Fruit fly (Drosophila melanogaster) whole organism, embryonic: ENCODE data around the gene MED27.

ENCODE experiments used
- Atf-2 ChIP-seq: fragments of 200-800 bp; sonication (Bioruptor generic); optimal IDR thresholded peaks from 2 replicates; lab custom pipeline; 2016; ENCODE audit warnings: missing biosample characterization, missing genetic modification characterization
- B-H2 ChIP-seq: fragments of 200-800 bp; sonication (Bioruptor generic); optimal IDR thresholded peaks from 2 replicates; lab custom pipeline; 2018; ENCODE audit warnings: missing biosample characterization, mild to moderate bottlenecking, missing genetic modification characterization
- BtbVII ChIP-seq: fragments of 200-800 bp; sonication (Bioruptor generic); optimal IDR thresholded peaks from 3 replicates; lab custom pipeline; 2017; ENCODE audit warnings: missing biosample characterization, mild to moderate bottlenecking, missing genetic modification characterization
- CG10147 ChIP-seq: fragments of 200-800 bp; sonication (Bioruptor generic); optimal IDR thresholded peaks from 2 replicates; lab custom pipeline; 2019; ENCODE audit warnings: missing biosample characterization, mild to moderate bottlenecking, missing genetic modification characterization, moderate library complexity
- CG10979 ChIP-seq: fragments of 200-800 bp; sonication (Bioruptor generic); optimal IDR thresholded peaks from 2 replicates; lab custom pipeline; 2018; ENCODE audit warnings: missing biosample characterization, mild to moderate bottlenecking, missing genetic modification characterization, moderate library complexity
- CG11560 ChIP-seq: fragments of 200-800 bp; sonication (Bioruptor generic); IDR thresholded peaks from 3 replicates; pipeline ENCODE4 v1.3.6; 2022; ENCODE audit warnings: missing biosample characterization, missing genetic modification characterization
- CG12219 ChIP-seq: fragments of 200-800 bp; sonication (Bioruptor generic); optimal IDR thresholded peaks from 3 replicates; lab custom pipeline; 2018; ENCODE audit warnings: missing biosample characterization, mild to moderate bottlenecking, missing genetic modification characterization
- CG14014 ChIP-seq: fragments of 200-800 bp; sonication (Bioruptor generic); IDR thresholded peaks from 2 replicates; pipeline ENCODE4 v1.3.6; 2022; ENCODE audit warnings: missing biosample characterization, missing genetic modification characterization
- CG15514 ChIP-seq: fragments of 200-800 bp; sonication (Bioruptor generic); optimal IDR thresholded peaks from 3 replicates; lab custom pipeline; 2017; ENCODE audit warnings: missing biosample characterization, missing genetic modification characterization, mild to moderate bottlenecking, moderate library complexity, missing genetic modification reagents
- CG2199 ChIP-seq: fragments of 200-800 bp; sonication (Bioruptor generic); IDR thresholded peaks from 3 replicates; pipeline ENCODE4 v1.3.6; 2022; ENCODE audit warnings: missing biosample characterization, missing genetic modification characterization
- CG31365 ChIP-seq: fragments of 200-800 bp; sonication (Bioruptor generic); optimal IDR thresholded peaks from 2 replicates; lab custom pipeline; 2018; ENCODE audit warnings: missing biosample characterization, mild to moderate bottlenecking, missing genetic modification characterization
- CG3163 ChIP-seq: fragments of 200-800 bp; sonication (Bioruptor generic); optimal IDR thresholded peaks from 3 replicates; lab custom pipeline; 2016; ENCODE audit warnings: missing biosample characterization, missing genetic modification characterization
- CG32767 ChIP-seq: fragments of 200-800 bp; sonication (Bioruptor generic); IDR thresholded peaks from 2 replicates; pipeline ENCODE4 v1.3.6; 2022; ENCODE audit warnings: missing biosample characterization, missing genetic modification characterization
- CG42726 ChIP-seq: fragments of 200-800 bp; sonication (Bioruptor generic); IDR thresholded peaks from 2 replicates; pipeline ENCODE4 v1.3.6; 2022; ENCODE audit warnings: missing biosample characterization, missing genetic modification characterization; ENCODE audit not compliant: partially characterized antibody
- CG4820 ChIP-seq: fragments of 200-800 bp; sonication (Bioruptor generic); optimal IDR thresholded peaks from 3 replicates; lab custom pipeline; 2016; ENCODE audit warnings: missing biosample characterization, missing genetic modification characterization
- CG7357 ChIP-seq: fragments of 200-800 bp; sonication (Bioruptor generic); IDR thresholded peaks from 3 replicates; pipeline ENCODE4 v1.3.6; 2022; ENCODE audit warnings: missing biosample characterization, missing genetic modification characterization
- CG7839 ChIP-seq: fragments of 200-800 bp; sonication (Bioruptor generic); optimal IDR thresholded peaks from 3 replicates; lab custom pipeline; 2018; ENCODE audit warnings: missing biosample characterization, mild to moderate bottlenecking, missing genetic modification characterization, moderate library complexity
- CG8478 ChIP-seq: fragments of >200 bp; optimal IDR thresholded peaks from 2 replicates; lab custom pipeline; 2018
- CG8924 ChIP-seq: fragments of 200-800 bp; optimal IDR thresholded peaks from 3 replicates; lab custom pipeline; 2019; ENCODE audit warnings: missing biosample characterization, mild to moderate bottlenecking, missing genetic modification characterization, moderate library complexity
- Camta ChIP-seq: fragments of 200-800 bp; sonication (Bioruptor generic); optimal IDR thresholded peaks from 2 replicates; lab custom pipeline; 2016; ENCODE audit warnings: missing biosample characterization, missing genetic modification characterization
- Dek ChIP-seq: fragments of 200-800 bp; sonication (Bioruptor generic); optimal IDR thresholded peaks from 3 replicates; lab custom pipeline; 2019; ENCODE audit warnings: missing biosample characterization, mild to moderate bottlenecking, missing genetic modification characterization, moderate library complexity
- Fer3 ChIP-seq: fragments of 200-800 bp; sonication (Bioruptor generic); optimal IDR thresholded peaks from 2 replicates; lab custom pipeline; 2018; ENCODE audit warnings: missing biosample characterization, mild to moderate bottlenecking, missing genetic modification characterization, moderate library complexity
- MTF-1 ChIP-seq: fragments of 200-800 bp; sonication (Bioruptor generic); optimal IDR thresholded peaks from 2 replicates; lab custom pipeline; 2018; ENCODE audit warnings: missing biosample characterization, mild to moderate bottlenecking, missing genetic modification characterization, borderline replicate concordance
- Meics ChIP-seq: fragments of 200-800 bp; sonication (Bioruptor generic); optimal IDR thresholded peaks from 2 replicates; lab custom pipeline; 2017; ENCODE audit warnings: missing biosample characterization, mild to moderate bottlenecking, missing genetic modification characterization
- Mes4 ChIP-seq: fragments of 200-800 bp; sonication (Bioruptor generic); optimal IDR thresholded peaks from 2 replicates; lab custom pipeline; 2016; ENCODE audit warnings: missing biosample characterization, missing genetic modification characterization
- Myb ChIP-seq: fragments of 200-800 bp; sonication (Bioruptor generic); optimal IDR thresholded peaks from 2 replicates; lab custom pipeline; 2016; ENCODE audit warnings: missing biosample characterization, missing genetic modification characterization
- Nf-YC ChIP-seq: fragments of 200-800 bp; optimal IDR thresholded peaks from 3 replicates; lab custom pipeline; 2019; ENCODE audit warnings: missing biosample characterization, mild to moderate bottlenecking, missing genetic modification characterization, moderate library complexity
- Oli ChIP-seq: fragments of 200-800 bp; sonication (Bioruptor generic); optimal IDR thresholded peaks from 2 replicates; lab custom pipeline; 2018; ENCODE audit warnings: missing biosample characterization, mild to moderate bottlenecking, missing genetic modification characterization, moderate library complexity
- Side ChIP-seq: fragments of 200-800 bp; sonication (Bioruptor generic); optimal IDR thresholded peaks from 2 replicates; lab custom pipeline; 2016; ENCODE audit warnings: missing biosample characterization, missing genetic modification characterization
- Trl ChIP-seq, 3 experiments: fragments of >200 bp in 2 of 3; fragments of 200-800 bp in 1 of 3; sonication (Bioruptor generic) in 1 of 3; optimal IDR thresholded peaks; 2 replicates in 1 of 3; 3 replicates in 2 of 3; lab custom pipeline; 2016 to 2017; ENCODE audit warnings: missing biosample characterization in 1 of 3, missing genetic modification characterization in 1 of 3
- Xbp1 ChIP-seq: fragments of 200-800 bp; sonication (Bioruptor generic); optimal IDR thresholded peaks from 3 replicates; lab custom pipeline; 2016; ENCODE audit warnings: missing biosample characterization, mild to moderate bottlenecking, missing genetic modification characterization
- aop ChIP-seq: fragments of 200-800 bp; sonication (Bioruptor generic); IDR thresholded peaks from 2 replicates; pipeline ENCODE4 v1.3.6; 2022; ENCODE audit warnings: missing biosample characterization, missing genetic modification characterization
- ash1 ChIP-seq: fragments of 200-800 bp; sonication (Bioruptor generic); optimal IDR thresholded peaks from 2 replicates; lab custom pipeline; 2018; ENCODE audit warnings: missing biosample characterization, mild to moderate bottlenecking, missing genetic modification characterization
- bsh ChIP-seq, 2 experiments: fragments of 200-800 bp; sonication (Bioruptor generic); optimal IDR thresholded peaks; 2 replicates each; lab custom pipeline; 2017 to 2018; ENCODE audit warnings: mild to moderate bottlenecking in 2 of 2, missing biosample characterization in 2 of 2, missing genetic modification characterization in 2 of 2, moderate library complexity in 1 of 2
- fd102C ChIP-seq: fragments of 200-800 bp; sonication (Bioruptor generic); optimal IDR thresholded peaks from 2 replicates; lab custom pipeline; 2018; ENCODE audit warnings: missing biosample characterization, mild to moderate bottlenecking, missing genetic modification characterization, moderate library complexity
- gce ChIP-seq: fragments of 200-800 bp; sonication (Bioruptor generic); IDR thresholded peaks from 3 replicates; pipeline ENCODE4 v1.3.6; 2022; ENCODE audit warnings: missing biosample characterization, missing genetic modification characterization
- grn ChIP-seq: fragments of 200-800 bp; sonication (Bioruptor generic); optimal IDR thresholded peaks from 3 replicates; lab custom pipeline; 2017; ENCODE audit warnings: missing biosample characterization, missing genetic modification characterization
- her ChIP-seq: fragments of 200-800 bp; sonication (Bioruptor generic); optimal IDR thresholded peaks from 2 replicates; lab custom pipeline; 2016; ENCODE audit warnings: missing biosample characterization, missing genetic modification characterization
- nau ChIP-seq: fragments of 200-800 bp; sonication (Bioruptor generic); optimal IDR thresholded peaks from 3 replicates; lab custom pipeline; 2017; ENCODE audit warnings: missing biosample characterization, mild to moderate bottlenecking, missing genetic modification characterization, missing genetic modification reagents
- nerfin-1 ChIP-seq: fragments of 200-800 bp; sonication (Bioruptor generic); optimal IDR thresholded peaks from 3 replicates; lab custom pipeline; 2019; ENCODE audit warnings: missing biosample characterization, mild to moderate bottlenecking, missing genetic modification characterization, moderate library complexity
- oc ChIP-seq: fragments of 200-800 bp; sonication (Bioruptor generic); optimal IDR thresholded peaks from 2 replicates; lab custom pipeline; 2018; ENCODE audit warnings: missing biosample characterization, mild to moderate bottlenecking, missing genetic modification characterization, moderate library complexity
- otp ChIP-seq: fragments of 200-800 bp; sonication (Bioruptor generic); IDR thresholded peaks from 3 replicates; pipeline ENCODE4, ENCODE4 v1.3.6; 2022; ENCODE audit warnings: missing biosample characterization, missing genetic modification characterization
- peb ChIP-seq: fragments of 200-800 bp; sonication (Bioruptor generic); IDR thresholded peaks from 2 replicates; pipeline ENCODE4 v1.3.6; 2022; ENCODE audit warnings: missing biosample characterization, missing genetic modification characterization
- phol ChIP-seq: fragments of 200-800 bp; sonication (Bioruptor generic); optimal IDR thresholded peaks from 3 replicates; lab custom pipeline; 2018; ENCODE audit warnings: missing biosample characterization, mild to moderate bottlenecking, missing genetic modification characterization, moderate library complexity
- pzg ChIP-seq: fragments of 200-800 bp; sonication (Bioruptor generic); optimal IDR thresholded peaks from 3 replicates; lab custom pipeline; 2018; ENCODE audit warnings: missing biosample characterization, mild to moderate bottlenecking, missing genetic modification characterization, moderate library complexity
- sima ChIP-seq: fragments of 200-800 bp; sonication (Bioruptor generic); optimal IDR thresholded peaks from 2 replicates; lab custom pipeline; 2016; ENCODE audit warnings: missing biosample characterization, missing genetic modification characterization
- sr ChIP-seq: fragments of 200-800 bp; sonication (Bioruptor generic); IDR thresholded peaks from 3 replicates; pipeline ENCODE4 v1.3.6; 2022; ENCODE audit warnings: missing biosample characterization, missing genetic modification characterization
- trh ChIP-seq: fragments of 200-800 bp; sonication (Bioruptor generic); optimal IDR thresholded peaks from 2 replicates; lab custom pipeline; 2016; ENCODE audit warnings: missing biosample characterization, missing genetic modification characterization
- usp ChIP-seq: fragments of >200 bp; optimal IDR thresholded peaks from 2 replicates; lab custom pipeline; 2017; ENCODE audit warnings: missing biosample characterization, missing genetic modification characterization
- zen ChIP-seq: fragments of 200-800 bp; sonication (Bioruptor generic); optimal IDR thresholded peaks from 3 replicates; lab custom pipeline; 2018; ENCODE audit warnings: missing biosample characterization, mild to moderate bottlenecking, missing genetic modification characterization, moderate library complexity

The MED27 gene

dm6 chr3R:5606477-5606876 is 48.5 kb upstream of the MED27 start, which contains the start of gene asl (continued):
- TF ChIP-seq CG32767 (GFP tag; lab: Robert Waterston, UW) (0 out of 2 replicates have a peak, but pooled peaks have one; percentile 43), CG3163 (GFP tag; lab: Kevin White, UChicago) (peak; percentile 24), aop (no peak), BtbVII (GFP tag; lab: Kevin White, UChicago) (peak; percentile 42), CG2199 (GFP tag; lab: Robert Waterston, UW) (0 out of 3 replicates have a peak, but pooled peaks have one; percentile 20), Camta (peak; percentile 56), CG11560 (tag; lab: Robert Waterston, UW) (no peak), Trl (optimal IDR thresholded peaks at IDR 0.05; lab: Kevin White, UChicago) (no peak), Trl (GFP tag; optimal IDR thresholded peaks at IDR 0.05; lab: Kevin White, UChicago) (peak; percentile 31), Xbp1 (GFP tag; lab: Kevin White, UChicago) (peak; percentile 69), sima (GFP tag; lab: Kevin White, UChicago) (no peak), CG42726 (GFP tag; lab: Robert Waterston, UW) (no peak), CG15514 (peak; percentile 71), CG8478 (lab: Kevin White, UChicago) (no peak), sr (GFP tag; lab: Robert Waterston, UW) (no peak), Oli (peak; percentile 60), CG4820 (GFP tag; lab: Kevin White, UChicago) (peak; percentile 27), Dek (tag; lab: Kevin White, UChicago) (peak; percentile 7), grn (GFP tag; lab: Kevin White, UChicago) (no peak), her (no peak), usp (GFP tag; lab: Kevin White, UChicago) (no peak), CG10147 (GFP tag; lab: Kevin White, UChicago) (peak; percentile 27), trh (GFP tag; lab: Kevin White, UChicago) (no peak), nerfin-1 (tag; lab: Kevin White, UChicago) (peak; percentile 67), Fer3 (tag; lab: Kevin White, UChicago) (peak; percentile 60), Mes4 (peak; percentile 34), Side (GFP tag; lab: Kevin White, UChicago) (peak; percentile 23), otp (GFP tag; lab: Robert Waterston, UW) (0 out of 3 replicates have a peak, but pooled peaks have one; percentile 33), CG31365 (tag; lab: Kevin White, UChicago) (no peak), peb (no peak), CG10979 (tag; lab: Kevin White, UChicago) (peak; percentile 58), pzg (peak; percentile 85), fd102C (GFP tag; lab: Kevin White, UChicago) (peak; percentile 35), phol (tag; lab: Kevin White, UChicago) (peak; percentile 81), gce (0 out of 3 replicates have a peak, but pooled peaks have one; percentile 50), zen (tag; lab: Kevin White, UChicago) (peak; percentile 68), nau (no peak), CG8924 (peak; percentile 76), MTF-1 (GFP tag; lab: Kevin White, UChicago) (no peak), B-H2 (GFP tag; lab: Kevin White, UChicago) (peak; percentile 33), CG12219 (peak; percentile 19), ash1 (GFP tag; lab: Kevin White, UChicago) (no peak), CG14014 (GFP tag; lab: Robert Waterston, UW) (peak; percentile 57; the same call in 1 of the 2 replicates), oc (no peak), CG7839 (tag; lab: Kevin White, UChicago) (no peak), Meics (peak; percentile 62), bsh (GFP tag; optimal IDR thresholded peaks at IDR 0.05; lab: Kevin White, UChicago) (peak in 1 of 2 experiments; percentile 69), Atf-2 (peak; percentile 32), CG7357 (GFP tag; lab: Robert Waterston, UW) (peak; percentile 97), Nf-YC (tag; lab: Kevin White, UChicago) (peak; percentile 68), Myb (GFP tag; lab: Kevin White, UChicago) (peak; percentile 44)
